Worm (Caenorhabditis elegans): ENCODE measurements around the gene clec-265.

clec-265 gene

ce11 chrX:2996976-2997399 is 34.6 kb upstream of the clec-265 start (continued):
- TF ChIP-seq nhr-67 (tag; optimal IDR thresholded peaks at IDR 0.05) (peak; percentile 75), nhr-23 (tag; optimal IDR thresholded peaks at IDR 0.05) (peak; percentile 100), elt-2 (tag; optimal IDR thresholded peaks at IDR 0.05) (peak; percentile 83), elt-1 (tag; optimal IDR thresholded peaks at IDR 0.05) (peak; percentile 86), egl-5 (tag; optimal IDR thresholded peaks at IDR 0.05) (peak; percentile 99), tbx-2 (tag; optimal IDR thresholded peaks at IDR 0.05) (peak; percentile 99), nhr-28 (tag; optimal IDR thresholded peaks at IDR 0.05) (peak; percentile 97), ZK546.5 (tag; optimal IDR thresholded peaks at IDR 0.05) (peak; percentile 76), R02D3.7 (tag; optimal IDR thresholded peaks at IDR 0.05) (peak; percentile 94), nhr-43 (tag; optimal IDR thresholded peaks at IDR 0.05; ENCODE audit: poor library complexity, severe bottlenecking) (peak; percentile 99), pqm-1 (tag; optimal IDR thresholded peaks at IDR 0.05) (peak; percentile 94), sea-2 (GFP tag; optimal IDR thresholded peaks at IDR 0.05) (no peak), ceh-82 (tag; optimal IDR thresholded peaks at IDR 0.05) (peak; percentile 100), pha-4 (tag; optimal IDR thresholded peaks at IDR 0.05) (peak; percentile 99), lin-39 (tag; optimal IDR thresholded peaks at IDR 0.05) (peak; percentile 91), nhr-237 (tag; optimal IDR thresholded peaks at IDR 0.05) (peak; percentile 80), ceh-9 (tag; optimal IDR thresholded peaks at IDR 0.05) (no peak), snpc-4 (tag; optimal IDR thresholded peaks at IDR 0.05) (peak; percentile 95), egl-27 (tag; optimal IDR thresholded peaks at IDR 0.05) (peak; percentile 93)

DNA sequence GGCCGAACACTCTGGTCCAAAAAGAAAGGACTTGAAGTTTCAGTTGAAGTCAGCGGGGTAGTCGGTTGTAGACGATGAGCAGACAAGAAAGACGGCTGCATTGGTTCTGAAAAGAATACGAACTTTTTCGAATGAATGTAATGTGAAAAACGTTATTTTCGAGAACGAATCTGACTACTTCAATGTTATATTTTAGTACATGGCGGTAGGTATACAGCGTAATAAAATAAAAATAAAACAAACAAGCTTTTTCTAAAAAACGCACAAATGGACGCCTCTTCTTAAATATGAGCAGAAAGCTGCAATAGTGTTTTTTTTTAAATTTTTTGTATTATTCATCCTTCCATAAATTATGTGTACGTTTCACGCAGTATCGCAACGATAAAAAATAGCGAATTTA is 31.9 kb upstream of the clec-265 start, which contains the start of gene Y41G9A.17:
Gene Y41G9A.17 (minus strand): TSS at position 101 of the 400 bp plus-strand sequence.
- TF ChIP-seq fkh-10 (GFP tag; optimal IDR thresholded peaks at IDR 0.05): no peak
- no peak for TF ChIP-seq nhr-11 (tag; optimal IDR thresholded peaks at IDR 0.05)
- TF ChIP-seq fkh-2 (tag; optimal IDR thresholded peaks at IDR 0.05): no peak
- TF ChIP-seq nhr-67 (tag; optimal IDR thresholded peaks at IDR 0.05): no peak
- no peak for TF ChIP-seq aly-2 (tag; optimal IDR thresholded peaks at IDR 0.05)
- no peak for TF ChIP-seq elt-1 (tag; optimal IDR thresholded peaks at IDR 0.05)
- no peak for TF ChIP-seq lsy-12 (tag; optimal IDR thresholded peaks at IDR 0.05)
- TF ChIP-seq fos-1 (tag; optimal IDR thresholded peaks at IDR 0.05): no peak
- no peak for TF ChIP-seq pha-4 (tag; optimal IDR thresholded peaks at IDR 0.05)
- no peak for TF ChIP-seq mml-1 (tag; optimal IDR thresholded peaks at IDR 0.05)
- TF ChIP-seq ztf-11 (tag; optimal IDR thresholded peaks at IDR 0.05): no peak
- TF ChIP-seq ztf-4 (tag; optimal IDR thresholded peaks at IDR 0.05): no peak
- TF ChIP-seq jun-1 (tag; optimal IDR thresholded peaks at IDR 0.05): no peak
- no peak for TF ChIP-seq skn-1 (tag; optimal IDR thresholded peaks at IDR 0.05)

DNA sequence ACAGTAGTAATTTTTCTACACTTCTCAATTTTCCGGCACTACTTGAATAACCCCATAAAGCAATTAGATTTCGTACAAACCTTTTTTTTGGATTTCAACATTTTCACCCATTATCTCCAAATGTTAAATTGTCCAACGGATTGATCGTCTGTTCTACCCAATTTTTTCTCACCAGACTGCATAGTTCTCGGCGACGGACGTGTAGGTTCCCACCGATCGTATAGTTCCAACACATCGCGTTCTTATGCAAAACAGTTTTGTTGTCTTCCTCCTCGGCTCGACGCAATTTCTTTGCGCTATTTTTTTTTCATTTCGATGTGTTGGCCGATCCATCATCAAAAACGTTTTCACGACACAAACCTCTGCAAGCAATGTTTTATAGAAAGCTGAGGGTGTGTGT is 27.9 kb upstream of the clec-265 start, which contains the start of gene Y41G9A.6:
Gene Y41G9A.6 (minus strand): TSS at position 101 of the 400 bp plus-strand sequence.
- TF ChIP-seq nhr-12 (tag; optimal IDR thresholded peaks at IDR 0.05): no peak
- no peak for TF ChIP-seq egl-5 (tag; optimal IDR thresholded peaks at IDR 0.05)
- no peak for TF ChIP-seq fos-1 (tag; optimal IDR thresholded peaks at IDR 0.05)
- no peak for TF ChIP-seq mml-1 (tag; optimal IDR thresholded peaks at IDR 0.05)
- TF ChIP-seq nhr-77 (tag; optimal IDR thresholded peaks at IDR 0.05): no peak
- TF ChIP-seq ceh-28 (tag; optimal IDR thresholded peaks at IDR 0.05): no peak
- no peak for TF ChIP-seq zag-1 (tag; optimal IDR thresholded peaks at IDR 0.05)
- TF ChIP-seq lin-15B (tag; optimal IDR thresholded peaks at IDR 0.05): no peak

- TF ChIP-seq unc-39 (tag; optimal IDR thresholded peaks at IDR 0.05): no peak
- no peak for TF ChIP-seq tbx-2 (tag; optimal IDR thresholded peaks at IDR 0.05)
- TF ChIP-seq aly-2 (tag; optimal IDR thresholded peaks at IDR 0.05): no peak
- TF ChIP-seq snpc-4 (tag; optimal IDR thresholded peaks at IDR 0.05): no peak
These were observed 22.4 kb upstream of the clec-265 start, which contains the start of gene Y48D7A.1 for ce11 chrX:3009190-3009589. Gene Y48D7A.1, plus strand, starts transcription at chrX:3009490.

DNA sequence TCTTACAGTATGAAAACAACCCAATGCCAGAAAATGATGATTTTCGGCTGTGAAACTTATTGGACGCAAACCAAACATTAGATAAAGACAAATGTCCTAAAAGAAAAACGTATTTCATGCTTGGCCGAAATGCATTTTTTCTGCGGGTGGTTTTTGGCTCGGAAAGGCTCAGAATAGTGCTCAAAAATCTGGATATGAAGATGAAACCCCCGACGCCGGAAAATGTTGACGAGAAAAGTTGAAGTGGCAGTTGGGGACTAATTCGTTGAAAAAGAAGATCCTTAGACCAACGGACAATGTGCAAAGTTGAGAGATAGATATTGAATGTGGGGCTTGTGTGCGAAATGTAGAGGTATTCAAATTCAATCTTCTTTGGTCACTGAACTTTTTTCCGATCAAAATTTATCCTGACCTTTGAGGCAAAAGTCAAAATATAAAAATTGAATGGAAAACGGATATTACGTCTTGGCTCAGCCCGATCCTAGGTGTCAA is 13.0 kb upstream of the clec-265 start, which contains the start of gene flp-18:
Gene flp-18 (minus strand): TSS at position 51 of the 492 bp plus-strand sequence.
- TF ChIP-seq tbx-2 (tag; optimal IDR thresholded peaks at IDR 0.05) (no peak), egl-5 (tag; optimal IDR thresholded peaks at IDR 0.05) (no peak), nhr-67 (tag; optimal IDR thresholded peaks at IDR 0.05) (no peak), hmg-11 (tag; optimal IDR thresholded peaks at IDR 0.05) (no peak), mml-1 (tag; optimal IDR thresholded peaks at IDR 0.05) (no peak), elt-2 (tag; optimal IDR thresholded peaks at IDR 0.05) (no peak), daf-12 (tag; optimal IDR thresholded peaks at IDR 0.05) (no peak), fos-1 (tag; optimal IDR thresholded peaks at IDR 0.05) (no peak), elt-1 (tag; optimal IDR thresholded peaks at IDR 0.05) (no peak), nhr-12 (tag; optimal IDR thresholded peaks at IDR 0.05) (no peak), nhr-77 (tag; optimal IDR thresholded peaks at IDR 0.05) (no peak), mdl-1 (tag; optimal IDR thresholded peaks at IDR 0.05) (no peak), egl-27 (tag; optimal IDR thresholded peaks at IDR 0.05) (no peak)

All from whole organism, L3 larva.